Fruit fly (Drosophila melanogaster): ENCODE results near the gene CG42810.

The CG42810 gene

DNA sequence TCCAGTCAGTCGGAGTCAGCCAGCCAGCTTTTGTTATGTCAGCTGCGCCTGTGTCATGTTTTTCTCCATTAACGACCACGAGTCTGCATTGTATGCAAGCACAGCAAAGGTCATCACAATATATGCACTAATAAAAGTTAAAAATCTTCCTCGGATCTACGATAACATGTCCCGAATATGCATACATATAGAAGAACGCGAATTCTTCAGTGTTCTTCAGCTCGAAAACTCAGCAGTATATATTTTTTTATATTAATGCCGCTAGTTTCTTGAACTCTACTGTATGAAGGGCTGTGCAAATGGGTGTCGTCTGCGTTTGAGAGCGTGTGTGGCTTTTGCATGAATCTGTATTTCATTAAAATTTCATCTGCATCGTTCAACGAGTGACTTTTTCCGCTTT lies 22.8 kb downstream of the CG42810 start:
- no peak for TF ChIP-seq CTCF (optimal IDR thresholded peaks at IDR 0.05)
- TF ChIP-seq CG8478 (optimal IDR thresholded peaks at IDR 0.05): no peak

DNA sequence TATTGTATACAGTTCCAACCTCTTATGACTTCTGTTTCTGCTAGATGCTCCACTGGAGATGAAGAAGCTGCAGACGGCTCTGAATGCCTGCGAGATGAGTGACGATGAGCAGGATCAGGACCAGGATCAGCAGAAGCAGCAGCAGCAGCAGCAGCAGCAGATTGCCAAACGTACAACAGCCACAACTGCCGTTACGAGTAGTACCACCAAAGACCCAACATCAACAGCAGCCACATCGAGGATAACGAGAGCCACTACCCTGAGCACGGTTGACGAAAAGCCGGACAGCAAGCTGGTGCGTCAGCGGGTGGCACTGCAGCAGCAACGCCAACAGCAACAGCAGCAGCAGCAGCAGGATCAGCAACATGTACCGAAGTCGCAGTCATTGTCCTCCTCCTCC lies 38.4 kb downstream of the CG42810 start:
- TF ChIP-seq CTCF (optimal IDR thresholded peaks at IDR 0.05) (no peak), CG8478 (optimal IDR thresholded peaks at IDR 0.05) (no peak)

DNA sequence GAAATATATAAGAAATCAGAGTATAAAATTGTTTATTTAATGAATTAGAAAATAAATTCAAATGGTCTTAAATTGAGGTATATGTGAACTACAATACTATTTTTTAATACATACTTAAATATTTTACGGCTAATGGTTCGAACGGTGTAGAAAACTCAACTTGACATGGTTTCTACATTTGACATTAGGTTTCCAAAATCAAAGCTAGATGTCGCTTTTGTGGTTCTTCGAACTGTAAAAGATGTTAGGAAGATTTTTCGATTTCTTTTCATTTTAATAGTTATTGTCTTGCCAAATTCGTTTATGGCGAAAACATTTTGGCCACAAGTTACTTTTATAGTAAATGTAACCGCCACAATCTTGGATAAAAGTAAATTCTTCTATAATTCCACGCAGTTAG lies 40.9 kb downstream of the CG42810 start:
- TF ChIP-seq CG8478 (optimal IDR thresholded peaks at IDR 0.05): no peak
- TF ChIP-seq CTCF (optimal IDR thresholded peaks at IDR 0.05): peak; percentile 73 to 90

Data from S2 (cell line).